Worm (Caenorhabditis elegans): ENCODE measurements around the gene F21A3.3.

The F21A3.3 gene

ce11 chrV:15568381-15568780, 50.9 kb downstream of the F21A3.3 start:
- TF ChIP-seq him-1 (tag; optimal IDR thresholded peaks at IDR 0.05) (no peak), dao-5 (tag; optimal IDR thresholded peaks at IDR 0.05) (no peak), W03F9.2 (tag; optimal IDR thresholded peaks at IDR 0.05) (no peak)
